Worm (Caenorhabditis elegans): ENCODE results near the gene C32B5.13.

C32B5.13 gene

DNA sequence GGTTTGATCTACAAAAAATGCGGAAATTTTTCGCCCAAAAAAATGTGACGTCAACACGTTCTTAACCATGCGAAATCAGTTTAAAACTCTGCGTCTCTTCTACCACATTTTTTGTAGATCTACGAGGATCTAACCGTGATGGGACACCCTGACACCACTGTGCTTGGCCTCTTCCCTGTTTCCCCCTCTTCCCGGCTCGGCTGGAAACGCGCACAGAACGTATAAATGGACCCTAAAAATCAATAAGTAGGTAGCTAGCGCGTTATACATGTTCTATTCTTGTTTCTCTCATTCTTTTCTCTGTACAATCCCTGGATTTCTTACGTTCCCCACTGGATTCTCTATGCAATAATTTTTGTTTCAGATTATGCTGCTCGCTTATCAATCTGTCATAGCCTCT lies 38.3 kb downstream of the C32B5.13 start, which contains the start of gene fbxc-28:
fbxc-28 (plus strand) TSS at position 301 of the 400 bp plus-strand sequence.
- TF ChIP-seq dao-5 (tag; optimal IDR thresholded peaks at IDR 0.05) (no peak), W03F9.2 (tag; optimal IDR thresholded peaks at IDR 0.05) (no peak), him-1 (tag; optimal IDR thresholded peaks at IDR 0.05) (no peak)

DNA sequence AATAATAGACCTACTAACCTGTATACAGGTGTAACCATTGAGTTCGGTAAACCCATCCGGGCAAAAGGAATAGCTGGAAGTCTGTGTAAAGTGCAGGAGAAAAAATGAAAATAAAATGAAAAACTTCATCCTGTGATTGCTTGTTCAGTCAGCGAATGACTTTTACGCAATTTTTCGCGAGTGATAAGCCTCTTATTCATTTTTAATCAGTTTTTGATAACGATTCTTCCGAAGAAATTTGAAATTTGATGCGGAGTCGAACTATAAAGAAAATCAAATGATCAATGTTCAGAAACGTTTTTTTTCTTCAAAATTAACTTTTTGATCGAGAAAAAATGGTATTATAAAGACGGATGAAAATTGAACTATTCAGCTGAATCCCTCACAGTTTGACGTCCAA lies 39.1 kb downstream of the C32B5.13 start:
- no peak for TF ChIP-seq W03F9.2 (tag; optimal IDR thresholded peaks at IDR 0.05)
- TF ChIP-seq him-1 (tag; optimal IDR thresholded peaks at IDR 0.05): no peak

DNA sequence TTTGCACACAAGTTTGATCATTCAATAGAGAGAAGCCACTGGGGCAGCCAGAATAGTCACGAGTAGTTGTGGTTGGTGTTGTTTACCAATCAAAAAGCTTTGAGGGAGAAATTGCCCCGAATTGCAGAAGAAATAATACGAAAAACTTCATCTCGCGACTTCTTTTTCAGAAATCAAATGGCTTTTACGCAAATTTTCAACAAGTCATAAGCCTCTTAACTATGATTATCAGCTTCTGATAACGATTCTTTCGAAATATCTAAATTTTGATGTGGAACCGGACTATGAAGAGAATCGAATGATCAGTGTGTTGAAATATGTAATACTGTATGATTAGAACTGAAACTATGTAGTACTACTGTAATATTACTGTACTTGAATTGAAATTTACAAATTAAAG lies 41.5 kb downstream of the C32B5.13 start:
- TF ChIP-seq W03F9.2 (tag; optimal IDR thresholded peaks at IDR 0.05) (no peak), him-1 (tag; optimal IDR thresholded peaks at IDR 0.05) (no peak), dao-5 (tag; optimal IDR thresholded peaks at IDR 0.05) (no peak)

DNA sequence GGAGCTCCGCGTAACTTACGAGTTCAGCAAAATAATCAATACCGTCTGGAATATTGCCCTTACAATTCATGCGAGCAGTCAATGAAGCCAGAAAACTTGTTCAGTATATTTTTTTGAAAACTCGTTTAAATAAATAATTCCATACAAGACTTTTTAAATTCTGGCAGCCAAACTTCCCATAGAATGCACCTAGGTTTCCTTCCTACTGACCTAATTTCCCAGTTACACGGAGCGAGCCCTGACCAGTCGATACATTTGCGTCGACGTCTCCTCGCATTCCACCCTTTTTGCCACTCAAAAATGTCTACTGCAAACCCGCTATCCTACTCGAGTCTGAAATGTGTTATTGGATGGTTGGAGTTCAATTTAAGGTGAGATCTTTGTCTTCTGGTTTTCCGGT lies 44.5 kb downstream of the C32B5.13 start, which contains the start of gene fbxc-30:
fbxc-30 (plus strand) TSS at position 301 of the 400 bp plus-strand sequence.
- TF ChIP-seq him-1 (tag; optimal IDR thresholded peaks at IDR 0.05) (no peak), W03F9.2 (tag; optimal IDR thresholded peaks at IDR 0.05) (no peak)

DNA sequence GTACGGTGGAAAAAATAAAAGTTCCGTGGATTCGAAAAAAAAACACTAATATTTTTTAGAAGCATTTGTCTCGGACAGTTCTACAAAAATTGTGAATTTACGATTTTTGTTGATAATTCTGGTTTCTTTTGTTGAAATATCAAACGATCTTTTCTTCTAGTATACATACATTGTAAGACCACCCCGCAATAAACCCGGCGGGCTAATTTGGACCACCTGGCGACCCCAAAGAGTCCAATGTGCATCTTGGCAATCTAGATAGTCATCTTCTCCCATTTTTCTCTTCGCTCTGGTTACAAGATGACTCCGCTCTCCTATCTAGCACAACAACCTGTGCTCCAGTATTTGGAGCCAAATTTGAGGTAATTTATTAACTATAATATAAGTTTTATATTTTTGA lies 46.1 kb downstream of the C32B5.13 start, which contains the start of gene fbxc-29:
fbxc-29 (plus strand) TSS at position 301 of the 400 bp plus-strand sequence.
- TF ChIP-seq him-1 (tag; optimal IDR thresholded peaks at IDR 0.05) (no peak), W03F9.2 (tag; optimal IDR thresholded peaks at IDR 0.05) (no peak), dao-5 (tag; optimal IDR thresholded peaks at IDR 0.05) (no peak)

DNA sequence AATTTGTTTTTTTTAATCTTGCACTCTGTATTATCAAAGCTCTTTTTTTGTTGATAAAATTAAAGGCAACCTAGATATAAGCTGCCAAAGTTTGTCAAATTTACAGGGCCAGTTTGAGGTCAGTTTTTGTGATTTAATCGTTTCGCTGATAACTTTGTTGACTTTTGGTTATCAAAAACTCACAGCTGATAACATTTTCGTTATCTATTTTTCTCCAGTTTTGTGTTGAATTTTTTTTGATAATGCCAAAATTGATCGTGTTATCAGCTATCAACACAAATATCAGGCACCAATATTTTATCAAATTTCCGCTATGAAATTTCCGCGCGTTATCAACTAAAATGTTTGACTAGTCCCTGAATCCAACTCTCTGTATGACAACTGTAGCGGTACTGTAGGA lies 46.7 kb downstream of the C32B5.13 start:
- TF ChIP-seq him-1 (tag; optimal IDR thresholded peaks at IDR 0.05) (no peak), dao-5 (tag; optimal IDR thresholded peaks at IDR 0.05) (no peak), W03F9.2 (tag; optimal IDR thresholded peaks at IDR 0.05) (no peak)

DNA sequence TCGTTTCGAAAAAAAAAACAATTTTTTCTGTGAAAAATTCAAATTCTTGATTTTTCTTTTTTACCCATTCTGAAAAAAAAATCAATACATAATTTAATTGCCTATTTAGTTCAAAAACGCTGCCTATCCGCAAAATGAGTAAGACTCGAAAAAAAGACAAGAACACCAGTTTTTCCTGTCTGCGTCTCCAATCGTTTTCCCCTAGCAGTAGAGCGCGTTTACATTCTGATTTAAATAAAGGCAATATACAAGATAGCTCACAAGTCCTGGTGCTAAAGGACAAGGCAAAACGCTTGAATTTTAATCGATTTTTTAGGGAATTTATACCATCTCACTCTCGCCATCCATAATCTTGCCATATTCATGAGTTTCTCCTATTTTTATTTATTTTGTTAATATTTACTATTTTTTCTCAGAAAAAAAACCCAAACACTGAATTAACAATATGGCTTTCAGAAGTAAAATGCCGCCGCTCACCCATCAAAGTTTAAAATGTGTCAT lies 48.6 kb downstream of the C32B5.13 start, which contains the start of gene fbxc-33:
fbxc-33 (plus strand) TSS at position 451 of the 501 bp plus-strand sequence.
- no peak for TF ChIP-seq W03F9.2 (tag; optimal IDR thresholded peaks at IDR 0.05)
- no peak for TF ChIP-seq him-1 (tag; optimal IDR thresholded peaks at IDR 0.05)
- no peak for TF ChIP-seq dao-5 (tag; optimal IDR thresholded peaks at IDR 0.05)

DNA sequence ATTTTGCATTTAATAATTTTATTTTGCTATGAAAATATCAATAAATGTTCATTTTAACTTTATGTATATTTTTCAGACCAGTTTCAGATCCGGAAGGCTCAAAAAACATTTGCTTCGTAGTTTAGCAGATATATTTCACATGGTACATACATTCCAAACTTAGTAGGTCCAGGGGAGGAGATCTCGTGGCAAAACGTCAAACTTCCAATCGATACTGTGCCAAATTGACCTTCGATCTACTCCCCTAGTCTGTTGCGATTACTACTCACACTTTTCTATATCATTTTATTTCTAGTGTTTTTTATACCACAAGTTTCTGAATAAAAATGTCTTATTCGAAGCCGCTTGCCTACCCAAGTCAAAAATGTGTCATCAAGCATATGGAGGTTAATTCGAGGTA lies 50.2 kb downstream of the C32B5.13 start, which contains the start of gene fbxc-31:
fbxc-31 (plus strand) TSS at position 301 of the 400 bp plus-strand sequence.
- TF ChIP-seq dao-5 (tag; optimal IDR thresholded peaks at IDR 0.05): no peak

Measured in whole organism, L4/young adult.